Worm (Caenorhabditis elegans): ENCODE measurements around the gene tba-7.

DNA sequence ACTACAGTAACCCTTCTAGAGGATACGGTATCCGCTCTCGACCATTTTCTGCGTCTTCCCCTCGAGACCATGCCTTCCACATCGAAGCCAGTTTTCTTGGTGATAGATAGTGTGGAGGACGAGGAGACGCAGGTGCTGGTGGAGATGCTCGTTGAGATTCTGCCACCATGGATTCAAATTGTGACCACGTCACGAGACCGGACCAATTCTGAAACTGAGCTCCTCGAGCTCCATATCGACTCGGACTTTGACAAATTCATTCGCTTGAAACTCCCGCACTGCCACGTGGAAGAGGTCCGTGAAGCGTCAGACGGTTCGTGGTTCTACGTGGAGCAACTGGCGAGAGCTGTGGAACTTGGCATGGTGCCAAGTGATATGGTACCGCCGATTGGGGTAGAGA lies 10.2 kb downstream of the tba-7 start:
- no peak for TF ChIP-seq pha-4 (tag; optimal IDR thresholded peaks at IDR 0.05)
- TF ChIP-seq ztf-11 (tag; optimal IDR thresholded peaks at IDR 0.05), result no peak
- no peak for TF ChIP-seq mab-5 (tag; optimal IDR thresholded peaks at IDR 0.05)
- no peak for TF ChIP-seq hlh-1 (tag; optimal IDR thresholded peaks at IDR 0.05)
- TF ChIP-seq unc-39 (tag; optimal IDR thresholded peaks at IDR 0.05), result no peak
- TF ChIP-seq nhr-12 (tag; optimal IDR thresholded peaks at IDR 0.05), result no peak
- no peak for TF ChIP-seq unc-120 (tag; optimal IDR thresholded peaks at IDR 0.05; ENCODE audit: poor library complexity, severe bottlenecking)
- no peak for TF ChIP-seq lin-13 (tag; optimal IDR thresholded peaks at IDR 0.05)
- no peak for TF ChIP-seq nhr-237 (tag; optimal IDR thresholded peaks at IDR 0.05)
